Worm (Caenorhabditis elegans) whole organism, L1 larva: ENCODE measurements around the gene F58A4.1.

Experiments used
- C16A3.4 ChIP-seq: fragments of 150-350 bp; optimal IDR thresholded peaks from 2 replicates; lab custom pipeline; 2014; ENCODE audit warnings: missing biosample characterization, missing genetic modification characterization
- F16B12.6 ChIP-seq: fragments of 150-350 bp; optimal IDR thresholded peaks from 2 replicates; lab custom pipeline; 2014; ENCODE audit warnings: missing biosample characterization, missing genetic modification characterization
- Y116A8C.19 ChIP-seq: sonication (generic microtip); optimal IDR thresholded peaks from 2 replicates; lab custom pipeline; 2016; ENCODE audit warnings: missing compliant biosample characterization, missing genetic modification characterization, borderline replicate concordance
- aha-1 ChIP-seq: fragments of 150-350 bp; optimal IDR thresholded peaks from 2 replicates; lab custom pipeline; 2014; ENCODE audit warnings: missing biosample characterization, missing genetic modification characterization
- alr-1 ChIP-seq: fragments of 200-800 bp; sonication (Bioruptor generic); optimal IDR thresholded peaks from 2 replicates; lab custom pipeline; 2018; ENCODE audit warnings: borderline replicate concordance, mild to moderate bottlenecking, missing genetic modification characterization, missing compliant biosample characterization
- blmp-1 ChIP-seq: fragments of 150-350 bp; optimal IDR thresholded peaks from 2 replicates; lab custom pipeline; 2014; ENCODE audit warnings: missing biosample characterization, missing genetic modification characterization
- ceh-88 ChIP-seq: fragments of 200-800 bp; sonication (Bioruptor generic); IDR thresholded peaks from 2 replicates; pipeline ENCODE4 v1.3.6; 2022; ENCODE audit warnings: missing genetic modification characterization, missing compliant biosample characterization
- dpl-1 ChIP-seq, 3 experiments: fragments of 150-350 bp in 2 of 3; sonication (generic microtip) in 1 of 3; optimal IDR thresholded peaks; 2 replicates each; lab custom pipeline; 2014 to 2017; ENCODE audit warnings: missing biosample characterization in 3 of 3, missing genetic modification characterization in 3 of 3, missing genetic modification reagents in 3 of 3
- dsc-1 ChIP-seq: sonication (generic microtip); optimal IDR thresholded peaks from 2 replicates; lab custom pipeline; 2016; ENCODE audit warnings: mild to moderate bottlenecking, missing genetic modification characterization, missing compliant biosample characterization
- efl-1 ChIP-seq, 4 experiments: fragments of 150-350 bp; optimal IDR thresholded peaks in 3 of 4; peaks in 1 of 4; 1 replicate in 1 of 4; 2 replicates in 3 of 4; lab custom pipeline; 2014; ENCODE audit warnings: missing biosample characterization in 2 of 4, missing genetic modification characterization in 2 of 4, missing genetic modification reagents in 2 of 4
- efl-3 ChIP-seq: fragments of 200-800 bp; sonication (Bioruptor generic); optimal IDR thresholded peaks from 2 replicates; lab custom pipeline; 2018; ENCODE audit warnings: mild to moderate bottlenecking, missing genetic modification characterization, missing compliant biosample characterization
- elt-2 ChIP-seq: sonication (generic microtip); optimal IDR thresholded peaks from 2 replicates; lab custom pipeline; 2016; ENCODE audit warnings: missing genetic modification characterization, mild to moderate bottlenecking, inconsistent platforms, missing compliant biosample characterization, missing genetic modification reagents
- elt-3 ChIP-seq, 6 experiments: fragments of 150-350 bp in 1 of 6; sonication (generic microtip); optimal IDR thresholded peaks; 2 replicates each; lab custom pipeline; 2017 to 2018; ENCODE audit warnings: missing biosample characterization in 6 of 6, missing genetic modification characterization in 6 of 6, inconsistent platforms in 1 of 6
- ets-5 ChIP-seq: fragments of 200-800 bp; sonication (Bioruptor generic); IDR thresholded peaks from 2 replicates; pipeline ENCODE4 v1.3.6; 2022; ENCODE audit warnings: missing genetic modification characterization, missing compliant biosample characterization
- fkh-10 ChIP-seq: sonication (generic microtip); optimal IDR thresholded peaks from 2 replicates; lab custom pipeline; 2017; ENCODE audit warnings: missing biosample characterization, missing genetic modification reagents, missing genetic modification characterization
- fkh-8 ChIP-seq: sonication (generic microtip); optimal IDR thresholded peaks from 2 replicates; lab custom pipeline; 2016; ENCODE audit warnings: mild to moderate bottlenecking, missing genetic modification characterization, missing compliant biosample characterization
- fos-1 ChIP-seq: fragments of 150-350 bp; optimal IDR thresholded peaks from 2 replicates; lab custom pipeline; 2014; ENCODE audit warnings: missing biosample characterization, missing genetic modification characterization
- hlh-17 ChIP-seq: fragments of 200-800 bp; sonication (Bioruptor generic); optimal IDR thresholded peaks from 2 replicates; lab custom pipeline; 2018; ENCODE audit warnings: missing genetic modification characterization, mild to moderate bottlenecking, missing compliant biosample characterization, moderate library complexity, borderline replicate concordance
- hlh-4 ChIP-seq: sonication (generic microtip); optimal IDR thresholded peaks from 2 replicates; lab custom pipeline; 2016; ENCODE audit warnings: mild to moderate bottlenecking, missing genetic modification characterization, missing compliant biosample characterization
- isw-1 ChIP-seq: fragments of 200-800 bp; sonication (Bioruptor generic); IDR thresholded peaks from 2 replicates; pipeline ENCODE4 v1.3.6; 2022; ENCODE audit warnings: missing genetic modification characterization, missing compliant biosample characterization
- lin-15B ChIP-seq: fragments of 150-350 bp; sonication (generic microtip); optimal IDR thresholded peaks from 3 replicates; lab custom pipeline; 2014; ENCODE audit warnings: missing biosample characterization, missing genetic modification characterization
- lin-35 ChIP-seq, 2 experiments: fragments of 150-350 bp; optimal IDR thresholded peaks; 2 replicates each; lab custom pipeline; 2014; ENCODE audit warnings: missing biosample characterization in 2 of 2, missing genetic modification characterization in 2 of 2, missing genetic modification reagents in 2 of 2
- lsy-2 ChIP-seq, 2 experiments: fragments of 150-350 bp; optimal IDR thresholded peaks; 2 replicates each; lab custom pipeline; 2014; ENCODE audit warnings: missing biosample characterization in 2 of 2, missing genetic modification characterization in 2 of 2
- mab-9 ChIP-seq: fragments of 200-800 bp; sonication (Bioruptor generic); IDR thresholded peaks from 2 replicates; pipeline ENCODE4 v1.3.6; 2022; ENCODE audit warnings: missing genetic modification reagents, missing genetic modification characterization, missing compliant biosample characterization
- mdl-1 ChIP-seq, 2 experiments: fragments of 150-350 bp; optimal IDR thresholded peaks; 2 replicates each; lab custom pipeline; 2014 to 2017; ENCODE audit warnings: missing biosample characterization in 2 of 2, missing genetic modification characterization in 2 of 2, inconsistent platforms in 1 of 2
- mef-2 ChIP-seq: fragments of 150-350 bp; optimal IDR thresholded peaks from 2 replicates; lab custom pipeline; 2014; ENCODE audit warnings: missing biosample characterization, missing genetic modification characterization
- mep-1 ChIP-seq: fragments of 150-350 bp; optimal IDR thresholded peaks from 2 replicates; lab custom pipeline; 2014; ENCODE audit warnings: missing biosample characterization, missing genetic modification characterization
- nhr-12 ChIP-seq: sonication (generic microtip); optimal IDR thresholded peaks from 2 replicates; lab custom pipeline; 2017; ENCODE audit warnings: missing biosample characterization, missing genetic modification characterization
- nhr-20 ChIP-seq: sonication (generic microtip); optimal IDR thresholded peaks from 2 replicates; lab custom pipeline; 2016; ENCODE audit warnings: mild to moderate bottlenecking, missing genetic modification characterization, missing compliant biosample characterization
- nhr-237 ChIP-seq: fragments of 150-350 bp; optimal IDR thresholded peaks from 2 replicates; lab custom pipeline; 2014; ENCODE audit warnings: missing biosample characterization, missing genetic modification characterization
- nhr-47 ChIP-seq: sonication (generic microtip); optimal IDR thresholded peaks from 2 replicates; lab custom pipeline; 2016; ENCODE audit warnings: mild to moderate bottlenecking, missing genetic modification characterization, moderate library complexity, missing compliant biosample characterization
- nhr-71 ChIP-seq: sonication (generic microtip); optimal IDR thresholded peaks from 2 replicates; lab custom pipeline; 2016; ENCODE audit warnings: mild to moderate bottlenecking, missing genetic modification characterization, moderate library complexity, missing compliant biosample characterization
- nhr-85 ChIP-seq: sonication (generic microtip); peaks from one replicate; lab custom pipeline; 2016; ENCODE audit warnings: missing genetic modification characterization, inconsistent platforms, missing compliant biosample characterization
- nhr-90 ChIP-seq: sonication (generic microtip); optimal IDR thresholded peaks from 2 replicates; lab custom pipeline; 2016; ENCODE audit warnings: mild to moderate bottlenecking, missing genetic modification characterization, missing compliant biosample characterization; ENCODE audit not compliant: poor library complexity
- pqm-1 ChIP-seq: sonication (generic microtip); optimal IDR thresholded peaks from 3 replicates; lab custom pipeline; 2017; ENCODE audit warnings: missing biosample characterization, missing genetic modification characterization
- skn-1 ChIP-seq: fragments of 150-350 bp; optimal IDR thresholded peaks from 2 replicates; lab custom pipeline; 2014; ENCODE audit warnings: missing biosample characterization, missing genetic modification characterization
- snu-23 ChIP-seq: sonication (generic microtip); optimal IDR thresholded peaks from 2 replicates; lab custom pipeline; 2016; ENCODE audit warnings: missing genetic modification characterization, missing compliant biosample characterization
- sox-4 ChIP-seq: sonication (generic microtip); optimal IDR thresholded peaks from 2 replicates; lab custom pipeline; 2016; ENCODE audit warnings: missing genetic modification characterization, missing compliant biosample characterization
- sup-37 ChIP-seq: fragments of 200-800 bp; sonication (Bioruptor generic); optimal IDR thresholded peaks from 2 replicates; lab custom pipeline; 2018; ENCODE audit warnings: mild to moderate bottlenecking, missing genetic modification characterization, missing compliant biosample characterization
- tbx-2 ChIP-seq: sonication (generic microtip); optimal IDR thresholded peaks from 2 replicates; lab custom pipeline; 2016; ENCODE audit warnings: missing genetic modification characterization, missing compliant biosample characterization
- unc-30 ChIP-seq: sonication (generic microtip); optimal IDR thresholded peaks from 2 replicates; lab custom pipeline; 2017; ENCODE audit warnings: missing biosample characterization, missing genetic modification characterization
- unc-86 ChIP-seq: sonication (generic microtip); optimal IDR thresholded peaks from 2 replicates; lab custom pipeline; 2016; ENCODE audit warnings: missing genetic modification characterization, missing compliant biosample characterization
- unc-98 ChIP-seq: fragments of 200-800 bp; sonication (Bioruptor generic); IDR thresholded peaks from 2 replicates; pipeline ENCODE4 v1.3.6; 2022; ENCODE audit warnings: missing genetic modification characterization, missing compliant biosample characterization
- xbp-1 ChIP-seq: sonication (generic microtip); optimal IDR thresholded peaks from 2 replicates; lab custom pipeline; 2016; ENCODE audit warnings: missing genetic modification characterization, missing compliant biosample characterization
- zag-1 ChIP-seq: fragments of 150-350 bp; optimal IDR thresholded peaks from 2 replicates; lab custom pipeline; 2014; ENCODE audit warnings: missing biosample characterization, missing genetic modification characterization
- ztf-11 ChIP-seq, 2 experiments: sonication (generic microtip); optimal IDR thresholded peaks; 2 replicates each; lab custom pipeline; 2016 to 2017; ENCODE audit warnings: missing genetic modification characterization in 2 of 2, missing biosample characterization in 1 of 2, missing compliant biosample characterization in 1 of 2
- ztf-4 ChIP-seq: fragments of 150-350 bp; optimal IDR thresholded peaks from 2 replicates; lab custom pipeline; 2014; ENCODE audit warnings: missing biosample characterization, missing genetic modification characterization

The F58A4.1 gene

ce11 chrIII:9570869-9571268 is 27.4 kb upstream of the F58A4.1 start:
- TF ChIP-seq tbx-2 (tag; lab: Kevin White, UChicago): peak; percentile 3
- TF ChIP-seq lsy-2 (tag; optimal IDR thresholded peaks at IDR 0.05; lab: Kevin White, UChicago): peak in 1 of 2 experiments; percentile 59
- no peak for TF ChIP-seq unc-30 (tag; lab: Kevin White, UChicago)
- TF ChIP-seq Y116A8C.19 (tag; lab: Kevin White, UChicago): no peak
- no peak for TF ChIP-seq ceh-88 (GFP tag; lab: Robert Waterston, UW)
- TF ChIP-seq lin-35 (GFP tag; optimal IDR thresholded peaks at IDR 0.05; lab: Kevin White, UChicago): peak; percentile 59 to 81
- peak; percentile 78 for TF ChIP-seq xbp-1 (tag; lab: Kevin White, UChicago)
- TF ChIP-seq fos-1 (tag; lab: Kevin White, UChicago): no peak
- TF ChIP-seq mef-2: no peak
- TF ChIP-seq efl-1 (optimal IDR thresholded peaks at IDR 0.05; lab: Kevin White, UChicago): peak in 1 of 2 experiments; percentile 81
- peak; percentile 84 to 98 for TF ChIP-seq efl-1 (GFP tag; optimal IDR thresholded peaks at IDR 0.05 in 1 of 2; lab: Kevin White, UChicago)
- TF ChIP-seq dpl-1 (GFP tag; optimal IDR thresholded peaks at IDR 0.05; lab: Kevin White, UChicago): peak; percentile 66 to 77 (median 75)
- TF ChIP-seq sup-37 (GFP tag; lab: Kevin White, UChicago): no peak
- TF ChIP-seq snu-23 (GFP tag; lab: Kevin White, UChicago): no peak
- TF ChIP-seq lin-15B (tag; lab: Kevin White, UChicago): peak; percentile 9
- TF ChIP-seq isw-1: no peak
- no peak for TF ChIP-seq aha-1 (tag; lab: Kevin White, UChicago)
- TF ChIP-seq C16A3.4: no peak
- no peak for TF ChIP-seq efl-3 (GFP tag; lab: Kevin White, UChicago)
- TF ChIP-seq elt-2 (tag; lab: Kevin White, UChicago): no peak
- TF ChIP-seq pqm-1 (tag; lab: Kevin White, UChicago): no peak

ce11 chrIII:9580039-9580891 is 18.0 kb upstream of the F58A4.1 start, which contains the start of gene ced-7:
Gene ced-7, minus strand, starts transcription at chrIII:9580089.
- no peak for TF ChIP-seq Y116A8C.19 (tag; lab: Kevin White, UChicago)
- peak; percentile 9 for TF ChIP-seq nhr-20
- peak; percentile 57 for TF ChIP-seq blmp-1 (tag; lab: Kevin White, UChicago)
- no peak for TF ChIP-seq fkh-10
- no peak for TF ChIP-seq mab-9
- TF ChIP-seq unc-86 (tag; lab: Kevin White, UChicago): peak; percentile 22
- no peak for TF ChIP-seq nhr-12 (tag; lab: Kevin White, UChicago)
- no peak for TF ChIP-seq mep-1
- peak; percentile 8 for TF ChIP-seq F16B12.6 (tag; lab: Kevin White, UChicago)
- TF ChIP-seq unc-98 (GFP tag; lab: Robert Waterston, UW): no peak
- TF ChIP-seq ztf-4 (tag; lab: Kevin White, UChicago): no peak
- TF ChIP-seq ztf-11 (tag; optimal IDR thresholded peaks at IDR 0.05; lab: Kevin White, UChicago): no peak
- no peak for TF ChIP-seq zag-1 (tag; lab: Kevin White, UChicago)
- TF ChIP-seq aha-1 (tag; lab: Kevin White, UChicago): no peak
- no peak for TF ChIP-seq nhr-90 (tag; lab: Kevin White, UChicago)
- TF ChIP-seq nhr-85 (tag; lab: Kevin White, UChicago): peak; percentile 14
- no peak for TF ChIP-seq ceh-88 (GFP tag; lab: Robert Waterston, UW)
- no peak for TF ChIP-seq nhr-237 (tag; lab: Kevin White, UChicago)
- TF ChIP-seq skn-1 (tag; lab: Kevin White, UChicago): no peak
- TF ChIP-seq elt-3 (tag; optimal IDR thresholded peaks at IDR 0.05; lab: Kevin White, UChicago): no peak
- TF ChIP-seq ets-5: no peak
- peak; percentile 42 for TF ChIP-seq C16A3.4
- no peak for TF ChIP-seq hlh-17 (GFP tag; lab: Kevin White, UChicago)
- TF ChIP-seq dsc-1 (tag; lab: Kevin White, UChicago): no peak
- peak; percentile 26 to 52 for TF ChIP-seq lsy-2 (tag; optimal IDR thresholded peaks at IDR 0.05; lab: Kevin White, UChicago)
- TF ChIP-seq efl-3 (GFP tag; lab: Kevin White, UChicago): no peak
- no peak for TF ChIP-seq hlh-4
- no peak for TF ChIP-seq mdl-1 (tag; optimal IDR thresholded peaks at IDR 0.05; lab: Kevin White, UChicago)
- TF ChIP-seq fkh-8 (tag; lab: Kevin White, UChicago): peak; percentile 75
- peak; percentile 46 for TF ChIP-seq nhr-71 (tag; lab: Kevin White, UChicago)
- TF ChIP-seq sox-4 (tag; lab: Kevin White, UChicago): no peak
- TF ChIP-seq sup-37 (GFP tag; lab: Kevin White, UChicago): no peak
- no peak for TF ChIP-seq elt-2 (tag; lab: Kevin White, UChicago)
- TF ChIP-seq tbx-2 (tag; lab: Kevin White, UChicago): no peak
- TF ChIP-seq nhr-47: peak; percentile 11
- TF ChIP-seq lin-15B (tag; lab: Kevin White, UChicago): no peak
- no peak for TF ChIP-seq alr-1 (tag; lab: Kevin White, UChicago)
- TF ChIP-seq efl-1 (optimal IDR thresholded peaks at IDR 0.05; lab: Kevin White, UChicago): peak; percentile 30 to 39
- peak; percentile 49 to 92 for TF ChIP-seq efl-1 (GFP tag; optimal IDR thresholded peaks at IDR 0.05 in 1 of 2; lab: Kevin White, UChicago)
